Worm (Caenorhabditis elegans) whole organism, L4/young adult: ENCODE measurements around the gene srx-112.

Experiments
- W03F9.2 ChIP-seq: fragments of 150-350 bp; optimal IDR thresholded peaks from 2 replicates; lab custom pipeline; 2014; ENCODE audit warnings: missing biosample characterization, missing genetic modification characterization
- him-1 ChIP-seq: sonication (generic microtip); optimal IDR thresholded peaks from 2 replicates; lab custom pipeline; 2016; ENCODE audit warnings: missing genotype, missing genetic modification reagents, missing genetic modification characterization, missing compliant biosample characterization

ce11 chrII:3805518-3805917, 41.1 kb upstream of the srx-112 start:
- TF ChIP-seq W03F9.2 (tag; lab: Kevin White, UChicago) (no peak), him-1 (no peak)
